Fruit fly (Drosophila melanogaster) whole organism, wandering third instar larva: ENCODE data around the gene CG32407.

Experiments used
- CG32264 ChIP-seq: fragments of 200-800 bp; sonication (Bioruptor generic); optimal IDR thresholded peaks from 2 replicates; lab custom pipeline; 2016; ENCODE audit warnings: missing biosample characterization, missing genetic modification characterization
- Jra ChIP-seq: sonication (Bioruptor generic); optimal IDR thresholded peaks from 2 replicates; lab custom pipeline; 2016; ENCODE audit warnings: missing biosample characterization, missing genetic modification characterization
- Sp1 ChIP-seq: fragments of 200-800 bp; sonication (Bioruptor generic); optimal IDR thresholded peaks from 3 replicates; lab custom pipeline; 2019; ENCODE audit warnings: missing biosample characterization, mild to moderate bottlenecking, missing genetic modification characterization, moderate library complexity
- br ChIP-seq: fragments of 200-800 bp; sonication (Bioruptor generic); optimal IDR thresholded peaks from 2 replicates; lab custom pipeline; 2016; ENCODE audit warnings: missing biosample characterization, missing genetic modification characterization
- dl ChIP-seq, 2 experiments: fragments of 175-275, 200-275 bp in 1 of 2; fragments of 200-275 bp in 1 of 2; sonication (Bioruptor generic); optimal IDR thresholded peaks; lab custom pipeline; 2018; ENCODE audit warnings: mild to moderate bottlenecking in 2 of 2, missing biosample characterization in 2 of 2, missing genetic modification characterization in 2 of 2, moderate library complexity in 2 of 2; ENCODE audit not compliant: partially characterized antibody in 2 of 2, insufficient read depth in 1 of 2
- ey ChIP-seq: fragments of 200-800 bp; sonication (Bioruptor generic); optimal IDR thresholded peaks from 2 replicates; lab custom pipeline; 2016; ENCODE audit warnings: missing biosample characterization, missing genetic modification characterization
- h ChIP-seq: fragments of 200-800 bp; sonication (Bioruptor generic); optimal IDR thresholded peaks from 3 replicates; lab custom pipeline; 2016; ENCODE audit warnings: missing biosample characterization, mild to moderate bottlenecking, missing genetic modification characterization
- lola ChIP-seq: fragments of >200 bp; optimal IDR thresholded peaks from 2 replicates; lab custom pipeline; 2017; ENCODE audit warnings: missing biosample characterization, missing genetic modification characterization

DNA sequence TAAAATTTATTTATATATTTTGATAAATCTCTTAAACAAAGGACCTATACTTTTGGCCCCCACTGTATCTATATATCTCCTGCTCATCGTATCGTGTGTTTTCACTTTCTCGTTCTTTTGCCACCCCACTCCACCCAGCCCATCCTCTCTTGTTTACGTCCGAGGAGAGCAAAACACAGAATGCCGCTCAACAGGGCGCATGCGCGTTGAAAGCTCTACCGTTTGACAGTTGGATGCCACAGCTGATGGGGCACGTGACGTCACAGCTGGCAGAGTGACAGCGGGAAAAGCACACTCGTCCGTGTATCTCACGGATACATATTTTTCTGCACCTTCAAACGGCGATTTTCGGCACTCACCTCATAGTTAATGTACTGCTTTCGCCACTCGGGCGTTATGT is 1.1 kb upstream of the CG32407 start:
- TF ChIP-seq dl (GFP tag; optimal IDR thresholded peaks at IDR 0.05; lab: Kevin White, UChicago; ENCODE audit: insufficient read depth in 1 of 2, partially characterized antibody in 2 of 2) (no peak), Jra (GFP tag; lab: Kevin White, UChicago) (no peak), ey (GFP tag; lab: Kevin White, UChicago) (no peak), br (GFP tag; lab: Kevin White, UChicago) (no peak), lola (GFP tag; lab: Kevin White, UChicago) (no peak), CG32264 (GFP tag; lab: Kevin White, UChicago) (no peak), h (no peak), Sp1 (GFP tag; lab: Kevin White, UChicago) (no peak)
